Fruit fly (Drosophila melanogaster): ENCODE results near the gene CG43338.

DNA sequence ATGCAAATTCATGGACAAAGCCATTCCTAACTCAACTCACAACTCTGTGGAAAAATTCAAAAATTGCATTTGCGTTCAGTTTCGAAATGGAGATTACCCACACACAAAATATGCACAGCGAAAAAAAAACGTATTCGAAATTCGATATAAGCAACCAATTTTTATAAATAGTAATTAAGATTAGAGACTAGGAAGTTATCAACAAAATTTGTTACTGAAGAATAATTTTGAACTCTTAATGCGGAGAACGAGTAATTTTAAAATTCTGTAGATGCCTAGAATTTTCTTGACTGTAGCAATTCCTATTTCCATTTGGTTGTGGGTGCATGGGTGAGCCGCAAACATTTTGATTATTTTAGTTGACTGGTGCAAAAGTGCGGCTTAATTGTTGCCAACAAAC is 7.7 kb downstream of the CG43338 start:
- TF ChIP-seq rgr (GFP tag; optimal IDR thresholded peaks at IDR 0.05): peak; percentile 2
- no peak for TF ChIP-seq Myc (optimal IDR thresholded peaks at IDR 0.05)
- TF ChIP-seq h (GFP tag; optimal IDR thresholded peaks at IDR 0.05): peak; percentile 19
- TF ChIP-seq Hr78 (GFP tag; optimal IDR thresholded peaks at IDR 0.05): no peak
- TF ChIP-seq foxo (GFP tag; optimal IDR thresholded peaks at IDR 0.05): peak in 1 of 2 experiments; percentile 28
- peak; percentile 6 for TF ChIP-seq fru (GFP tag; optimal IDR thresholded peaks at IDR 0.05)
- TF ChIP-seq pan (optimal IDR thresholded peaks at IDR 0.05): no peak
- no peak for TF ChIP-seq Mio (GFP tag; optimal IDR thresholded peaks at IDR 0.05)
- no peak for TF ChIP-seq usp (GFP tag; optimal IDR thresholded peaks at IDR 0.05)
- no peak for TF ChIP-seq sage (GFP tag; optimal IDR thresholded peaks at IDR 0.05)
- TF ChIP-seq CG32264 (GFP tag; optimal IDR thresholded peaks at IDR 0.05): no peak

All from whole organism, wandering third instar larva.